Worm (Caenorhabditis elegans): ENCODE results near the gene F57G4.1.

ce11 chrV:17598810-17599209, 24.5 kb upstream of the F57G4.1 start, which contains the start of gene Y6G8.2:
- no peak for TF ChIP-seq him-1 (tag; optimal IDR thresholded peaks at IDR 0.05)
- TF ChIP-seq dao-5 (tag; optimal IDR thresholded peaks at IDR 0.05), result no peak

All from whole organism, L4/young adult.